Fruit fly (Drosophila melanogaster) whole organism, prepupa: Measurements from ENCODE around the gene Nlg2.

Source experiments
- CG10669 ChIP-seq: fragments of 200-800 bp; sonication (Bioruptor generic); optimal IDR thresholded peaks from 3 replicates; lab custom pipeline; 2018; ENCODE audit warnings: missing biosample characterization, mild to moderate bottlenecking, missing genetic modification characterization, moderate library complexity
- CG11294 ChIP-seq: fragments of 200-800 bp; sonication (Bioruptor generic); IDR thresholded peaks from 2 replicates; pipeline ENCODE4 v1.3.6; 2022; ENCODE audit warnings: missing biosample characterization, missing genetic modification characterization
- CG11762 ChIP-seq: fragments of 200-800 bp; sonication (Bioruptor generic); optimal IDR thresholded peaks from 3 replicates; lab custom pipeline; 2016; ENCODE audit warnings: missing biosample characterization, missing genetic modification characterization; ENCODE audit not compliant: insufficient read depth
- CG11902 ChIP-seq: fragments of 200-800 bp; sonication (Bioruptor generic); optimal IDR thresholded peaks from 3 replicates; lab custom pipeline; 2016; ENCODE audit warnings: missing biosample characterization, missing genetic modification characterization
- CG15336 ChIP-seq: fragments of 200-800 bp; sonication (Bioruptor generic); IDR thresholded peaks from 2 replicates; pipeline ENCODE4 v1.3.6; 2022; ENCODE audit warnings: missing biosample characterization, missing genetic modification characterization
- CG1621 ChIP-seq: fragments of 200-800 bp; sonication (Bioruptor generic); optimal IDR thresholded peaks from 3 replicates; lab custom pipeline; 2018; ENCODE audit warnings: missing biosample characterization, mild to moderate bottlenecking, missing genetic modification characterization
- CG31627 ChIP-seq: fragments of 200-800 bp; sonication (Bioruptor generic); optimal IDR thresholded peaks from 3 replicates; lab custom pipeline; 2016; ENCODE audit warnings: missing biosample characterization, missing genetic modification characterization
- CG32006 ChIP-seq: fragments of 200-800 bp; sonication (Bioruptor generic); optimal IDR thresholded peaks from 3 replicates; lab custom pipeline; 2017; ENCODE audit warnings: missing biosample characterization, mild to moderate bottlenecking, missing genetic modification characterization
- CG6276 ChIP-seq: fragments of 200-800 bp; sonication (Bioruptor generic); optimal IDR thresholded peaks from 2 replicates; lab custom pipeline; 2017; ENCODE audit warnings: missing biosample characterization, mild to moderate bottlenecking, missing genetic modification characterization
- CG6792 ChIP-seq: fragments of 200-800 bp; sonication (Bioruptor generic); optimal IDR thresholded peaks from 3 replicates; lab custom pipeline; 2016; ENCODE audit warnings: missing biosample characterization, missing genetic modification characterization
- CG6854 ChIP-seq: fragments of 200-800 bp; sonication (Bioruptor generic); optimal IDR thresholded peaks from 2 replicates; lab custom pipeline; 2017; ENCODE audit warnings: missing biosample characterization, mild to moderate bottlenecking, missing genetic modification characterization
- CG7368 ChIP-seq: fragments of 200-800 bp; sonication (Bioruptor generic); optimal IDR thresholded peaks from 3 replicates; lab custom pipeline; 2016; ENCODE audit warnings: missing biosample characterization, missing genetic modification characterization
- CG8319 ChIP-seq: fragments of 200-800 bp; sonication (Bioruptor generic); optimal IDR thresholded peaks from 3 replicates; lab custom pipeline; 2016; ENCODE audit warnings: missing biosample characterization, missing genetic modification characterization
- Eip78C ChIP-seq: fragments of 200-800 bp; sonication (Bioruptor generic); peaks from one replicate; lab custom pipeline; 2016; ENCODE audit warnings: missing biosample characterization, missing genetic modification characterization
- Gug ChIP-seq: fragments of 200-800 bp; sonication (Bioruptor generic); IDR thresholded peaks from 2 replicates; pipeline ENCODE4 v1.3.6; 2022; ENCODE audit warnings: missing biosample characterization, missing genetic modification characterization
- Hr38 ChIP-seq: sonication (Bioruptor generic); optimal IDR thresholded peaks from 2 replicates; lab custom pipeline; 2016; ENCODE audit warnings: missing biosample characterization, missing genetic modification characterization
- Hr39 ChIP-seq: fragments of 200-800 bp; sonication (Bioruptor generic); optimal IDR thresholded peaks from 2 replicates; lab custom pipeline; 2016; ENCODE audit warnings: missing biosample characterization, missing genetic modification characterization
- Hr4 ChIP-seq: fragments of 200-800 bp; sonication (Bioruptor generic); optimal IDR thresholded peaks from 3 replicates; lab custom pipeline; 2016; ENCODE audit warnings: missing biosample characterization, missing genetic modification characterization
- Met ChIP-seq: fragments of 200-800 bp; sonication (Bioruptor generic); optimal IDR thresholded peaks from 3 replicates; lab custom pipeline; 2016; ENCODE audit warnings: missing biosample characterization, missing genetic modification characterization
- OdsH ChIP-seq: fragments of 200-800 bp; sonication (Bioruptor generic); optimal IDR thresholded peaks from 3 replicates; lab custom pipeline; 2016; ENCODE audit warnings: missing biosample characterization, missing genetic modification characterization
- Sox102F ChIP-seq: fragments of 200-800 bp; sonication (Bioruptor generic); optimal IDR thresholded peaks from 2 replicates; lab custom pipeline; 2016; ENCODE audit warnings: missing biosample characterization, mild to moderate bottlenecking, missing genetic modification characterization
- Sox15 ChIP-seq: fragments of 200-800 bp; sonication (Bioruptor generic); optimal IDR thresholded peaks from 3 replicates; lab custom pipeline; 2016; ENCODE audit warnings: missing biosample characterization, missing genetic modification characterization
- achi ChIP-seq: fragments of 200-800 bp; sonication (Bioruptor generic); optimal IDR thresholded peaks from 3 replicates; lab custom pipeline; 2016; ENCODE audit warnings: missing biosample characterization, missing genetic modification characterization
- acj6 ChIP-seq: fragments of 200-800 bp; sonication (Bioruptor generic); optimal IDR thresholded peaks from 3 replicates; lab custom pipeline; 2016; ENCODE audit warnings: missing biosample characterization, missing genetic modification characterization
- eg ChIP-seq: fragments of 200-800 bp; sonication (Bioruptor generic); IDR thresholded peaks from 3 replicates; pipeline ENCODE4 v1.3.6; 2022; ENCODE audit warnings: missing biosample characterization, missing genetic modification characterization
- esn ChIP-seq: fragments of 200-800 bp; sonication (Bioruptor generic); optimal IDR thresholded peaks from 2 replicates; lab custom pipeline; 2016; ENCODE audit warnings: missing biosample characterization, mild to moderate bottlenecking, missing genetic modification characterization, moderate library complexity
- fd59A ChIP-seq: fragments of 200-800 bp; sonication (Bioruptor generic); optimal IDR thresholded peaks from 2 replicates; lab custom pipeline; 2017; ENCODE audit warnings: missing biosample characterization, mild to moderate bottlenecking, missing genetic modification characterization, missing genetic modification reagents
- fd85E ChIP-seq: fragments of 200-800 bp; sonication (Bioruptor generic); optimal IDR thresholded peaks from 3 replicates; lab custom pipeline; 2016; ENCODE audit warnings: missing biosample characterization, missing genetic modification characterization
- lz ChIP-seq: fragments of 200-800 bp; sonication (Bioruptor generic); optimal IDR thresholded peaks from 3 replicates; lab custom pipeline; 2016; ENCODE audit warnings: missing biosample characterization, missing genetic modification characterization
- net ChIP-seq: fragments of 200-800 bp; sonication (Bioruptor generic); optimal IDR thresholded peaks from 3 replicates; lab custom pipeline; 2016; ENCODE audit warnings: missing biosample characterization, missing genetic modification characterization
- salr ChIP-seq, 2 experiments: fragments of 200-800 bp; sonication (Bioruptor generic); optimal IDR thresholded peaks; 3 replicates each; lab custom pipeline; 2016 to 2018; ENCODE audit warnings: missing biosample characterization in 2 of 2, missing genetic modification characterization in 2 of 2, mild to moderate bottlenecking in 1 of 2
- ss ChIP-seq, 2 experiments: fragments of 200-800 bp; sonication (Bioruptor generic); optimal IDR thresholded peaks; 2 replicates in 1 of 2; 3 replicates in 1 of 2; lab custom pipeline; 2017 to 2018; ENCODE audit warnings: mild to moderate bottlenecking in 2 of 2, missing biosample characterization in 2 of 2, missing genetic modification characterization in 2 of 2, moderate library complexity in 1 of 2
- topi ChIP-seq: fragments of 200-800 bp; sonication (Bioruptor generic); optimal IDR thresholded peaks from 3 replicates; lab custom pipeline; 2016; ENCODE audit warnings: missing biosample characterization, missing genetic modification characterization
- vri ChIP-seq: fragments of 200-800 bp; sonication (Bioruptor generic); optimal IDR thresholded peaks from 3 replicates; lab custom pipeline; 2016; ENCODE audit warnings: missing biosample characterization, mild to moderate bottlenecking, missing genetic modification characterization

Nlg2 gene

DNA sequence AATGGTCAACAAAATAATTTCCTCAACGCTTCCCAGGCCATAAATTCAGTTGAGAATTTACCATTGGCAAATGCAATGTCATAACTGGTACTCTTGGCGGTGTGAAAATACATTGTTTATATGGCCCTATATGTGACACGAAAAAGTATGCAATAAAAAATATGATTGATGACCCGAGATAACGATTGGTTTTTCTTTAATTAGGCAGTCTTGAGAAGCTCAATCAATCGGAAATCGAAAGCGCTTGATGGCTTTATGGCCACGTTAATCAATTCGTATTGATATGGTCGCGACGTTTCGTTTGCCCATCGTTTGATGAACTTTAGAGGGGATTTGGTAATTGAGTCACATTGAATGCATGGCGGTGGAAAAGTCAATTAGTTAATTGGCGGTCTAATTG, 3.9 kb upstream of the Nlg2 start:
- no peak for TF ChIP-seq ss (GFP tag; optimal IDR thresholded peaks at IDR 0.05; lab: Kevin White, UChicago)
- TF ChIP-seq vri (GFP tag; lab: Kevin White, UChicago) = peak; percentile 16

DNA sequence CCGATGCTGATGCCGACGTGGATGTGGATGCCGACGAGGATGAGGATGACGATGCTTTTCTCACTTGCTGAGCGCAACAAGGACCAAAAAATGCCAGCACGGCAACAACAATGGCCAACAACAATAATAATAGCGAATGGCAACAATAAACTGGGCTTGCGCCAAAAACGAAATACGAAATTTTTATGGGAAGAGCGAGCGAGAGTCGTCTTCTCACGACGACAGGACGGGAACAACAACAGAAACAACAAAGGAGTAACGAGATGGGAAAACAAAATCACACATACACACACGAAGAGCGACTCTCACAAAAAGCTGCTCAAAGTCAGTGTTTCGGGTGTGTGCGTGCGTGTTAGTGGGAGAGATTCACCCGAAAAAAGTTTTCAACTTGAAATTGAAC, 694 bp upstream of the Nlg2 start:
- TF ChIP-seq Gug (GFP tag; lab: Robert Waterston, UW) (no peak), Hr39 (GFP tag; lab: Kevin White, UChicago) (no peak), CG11902 (GFP tag; lab: Kevin White, UChicago) (no peak), achi (GFP tag; lab: Kevin White, UChicago) (no peak), fd59A (GFP tag; lab: Kevin White, UChicago) (no peak), Sox102F (GFP tag; lab: Kevin White, UChicago) (no peak), CG15336 (GFP tag; lab: Robert Waterston, UW) (no peak), eg (GFP tag; lab: Robert Waterston, UW) (no peak), CG8319 (GFP tag; lab: Kevin White, UChicago) (no peak), Sox15 (no peak), CG6276 (GFP tag; lab: Kevin White, UChicago) (no peak), Eip78C (GFP tag; lab: Kevin White, UChicago) (no peak)

DNA sequence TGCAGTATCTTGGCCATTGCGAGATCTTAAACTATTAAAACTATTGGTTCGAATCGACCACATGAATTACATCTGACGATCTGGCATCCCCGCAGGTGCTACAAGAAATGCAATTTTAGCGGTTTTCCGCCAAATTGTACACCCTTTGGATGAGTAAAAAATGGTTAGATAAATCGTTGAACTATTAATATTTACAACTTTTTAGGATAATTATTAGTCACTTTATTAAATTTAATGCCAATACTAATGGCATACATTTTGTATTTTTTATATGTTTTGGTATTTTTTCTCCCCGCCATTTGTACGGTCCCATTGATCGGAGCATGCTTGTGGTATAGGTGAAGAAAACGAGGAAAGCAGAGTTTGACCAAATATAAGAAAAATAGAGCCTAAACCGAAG, 33.1 kb downstream of the Nlg2 start, which contains the start of the genes Polr1F and Rat1:
Gene Polr1F, minus strand, starts transcription at position 84 of the 400 bp plus-strand sequence.
Gene Rat1, plus strand, starts transcription at position 323 of the 400 bp plus-strand sequence.
- TF ChIP-seq esn (GFP tag; lab: Kevin White, UChicago) (peak; percentile 39), CG31627 (GFP tag; lab: Kevin White, UChicago) (peak; percentile 47), Met (GFP tag; lab: Kevin White, UChicago) (no peak)

DNA sequence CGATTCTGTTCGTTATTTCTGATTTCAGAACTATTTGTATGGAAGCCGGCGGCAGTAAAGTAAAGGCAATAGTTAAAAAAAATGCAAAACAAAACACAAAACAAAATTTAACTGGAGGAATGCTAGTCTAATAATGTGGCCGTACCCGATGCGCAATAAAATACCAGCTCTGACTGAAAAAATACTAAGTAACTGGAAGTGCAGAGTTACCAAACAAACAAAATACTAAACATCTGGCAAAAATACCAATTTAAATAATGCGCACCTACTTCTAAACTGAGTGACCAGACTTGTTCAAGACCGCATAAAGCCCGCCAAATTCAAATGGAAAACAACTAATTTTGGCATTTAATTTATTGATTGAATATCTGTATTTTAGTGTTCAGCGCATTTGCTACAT, 39.3 kb downstream of the Nlg2 start, which contains the start of gene Wee1:
Gene Wee1, minus strand, starts transcription at position 175 of the 400 bp plus-strand sequence.
- TF ChIP-seq CG11294 (no peak), achi (GFP tag; lab: Kevin White, UChicago) (no peak), CG1621 (no peak), salr (GFP tag; optimal IDR thresholded peaks at IDR 0.05; lab: Kevin White, UChicago) (no peak), CG6854 (GFP tag; lab: Kevin White, UChicago) (no peak), Hr39 (GFP tag; lab: Kevin White, UChicago) (no peak), acj6 (no peak), fd85E (GFP tag; lab: Kevin White, UChicago) (no peak), topi (GFP tag; lab: Kevin White, UChicago) (no peak), CG10669 (GFP tag; lab: Kevin White, UChicago) (no peak), Sox102F (GFP tag; lab: Kevin White, UChicago) (no peak), CG7368 (GFP tag; lab: Kevin White, UChicago) (no peak), Hr4 (GFP tag; lab: Kevin White, UChicago) (no peak), OdsH (GFP tag; lab: Kevin White, UChicago) (no peak), lz (GFP tag; lab: Kevin White, UChicago) (no peak)

DNA sequence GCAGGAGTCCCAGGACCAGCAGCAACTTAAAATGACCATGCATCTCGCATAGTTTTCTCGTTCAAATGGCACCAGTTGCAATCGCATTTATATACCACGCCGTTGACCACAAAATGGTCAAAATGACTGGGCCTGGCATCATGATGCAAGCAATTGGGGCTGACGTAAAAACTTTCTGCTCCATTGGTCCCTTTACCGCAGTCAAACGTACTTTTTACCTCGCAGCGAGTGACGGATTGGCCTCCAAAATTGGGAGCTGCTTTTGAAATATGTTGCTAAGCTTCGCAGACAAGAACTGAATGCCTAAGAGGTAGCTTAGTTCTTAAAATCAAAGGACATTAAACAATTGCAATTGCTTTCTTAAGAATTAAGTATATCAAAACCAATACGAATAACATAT, 41.6 kb downstream of the Nlg2 start, which contains the start of gene CG32829:
Gene CG32829, minus strand, starts transcription at position 101 of the 400 bp plus-strand sequence.
- no peak for TF ChIP-seq Hr4 (GFP tag; lab: Kevin White, UChicago)
- no peak for TF ChIP-seq esn (GFP tag; lab: Kevin White, UChicago)
- TF ChIP-seq CG32006 (GFP tag; lab: Kevin White, UChicago) = no peak
- no peak for TF ChIP-seq CG6792 (GFP tag; lab: Kevin White, UChicago)
- no peak for TF ChIP-seq fd59A (GFP tag; lab: Kevin White, UChicago)
- TF ChIP-seq net (GFP tag; lab: Kevin White, UChicago) = no peak
- no peak for TF ChIP-seq CG6276 (GFP tag; lab: Kevin White, UChicago)
- no peak for TF ChIP-seq CG11762
- no peak for TF ChIP-seq Eip78C (GFP tag; lab: Kevin White, UChicago)
- no peak for TF ChIP-seq CG7368 (GFP tag; lab: Kevin White, UChicago)
- TF ChIP-seq Hr38 (GFP tag; lab: Kevin White, UChicago) = no peak
